Worm (Caenorhabditis elegans): ENCODE results near the gene F37A4.2.

ce11 chrIII:6711590-6711989, 10.7 kb upstream of the F37A4.2 start, which contains the start of gene F37A4.5:
- TF ChIP-seq nhr-102 (tag; optimal IDR thresholded peaks at IDR 0.05): no peak
- no peak for TF ChIP-seq aly-2 (tag; optimal IDR thresholded peaks at IDR 0.05)
- no peak for TF ChIP-seq fos-1 (tag; optimal IDR thresholded peaks at IDR 0.05)
- TF ChIP-seq nhr-77 (tag; optimal IDR thresholded peaks at IDR 0.05): no peak

Measured in whole organism, L4 larva.